Comparison of ENCODE assay signal across 4 worm cellular contexts in the genomic region with DNA sequence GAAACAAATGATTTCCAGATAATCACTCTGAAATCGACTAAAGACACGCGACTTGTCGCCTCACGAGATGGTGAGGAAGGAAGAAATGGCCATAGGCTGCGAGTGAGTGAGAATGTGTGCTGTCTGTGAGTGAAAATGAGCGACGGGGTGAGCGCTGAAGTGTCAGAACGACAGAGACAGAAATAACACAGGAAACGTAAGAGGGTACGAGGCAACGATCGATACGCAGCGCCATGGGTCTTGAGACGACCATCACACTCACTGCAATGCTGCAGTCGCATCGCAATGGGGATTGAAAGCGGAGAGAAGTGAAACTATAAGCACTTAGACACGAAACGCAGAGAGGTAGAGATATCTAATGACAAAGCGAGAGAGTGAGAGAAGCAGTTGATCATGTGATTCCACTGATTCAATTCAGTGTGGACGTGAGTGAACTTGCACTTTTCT.
TF ChIP-seq lines count a peak whose summit lies in the region.

No protein-coding gene starts in this region.

TF ChIP-seq in whole organism, L2 larva, 48 proteins besides CTCF, POLR2A, EP300 and RAD21 (continued from another document):
- TF ChIP-seq dmd-4 (tag; optimal IDR thresholded peaks at IDR 0.05; lab: Kevin White, UChicago) = no peak
- no peak for TF ChIP-seq nhr-11 (tag; optimal IDR thresholded peaks at IDR 0.05; lab: Kevin White, UChicago)
- TF ChIP-seq nhr-21 (tag; optimal IDR thresholded peaks at IDR 0.05; lab: Kevin White, UChicago) = peak; percentile 96
- peak; percentile 64 for TF ChIP-seq gmeb-1 (tag; optimal IDR thresholded peaks at IDR 0.05; lab: Kevin White, UChicago)
- TF ChIP-seq nhr-25 (tag; optimal IDR thresholded peaks at IDR 0.05; lab: Kevin White, UChicago) = peak; percentile 94
- no peak for TF ChIP-seq R02D3.7 (tag; optimal IDR thresholded peaks at IDR 0.05; lab: Kevin White, UChicago)
- TF ChIP-seq crh-2 (tag; optimal IDR thresholded peaks at IDR 0.05; lab: Kevin White, UChicago) = peak; percentile 91
- no peak for TF ChIP-seq ztf-1 (GFP tag; conservative IDR thresholded peaks at IDR 0.05; lab: Robert Waterston, UW)
- peak; percentile 90 for TF ChIP-seq ama-1 (optimal IDR thresholded peaks at IDR 0.05; lab: Kevin White, UChicago)
- TF ChIP-seq ztf-11 (tag; optimal IDR thresholded peaks at IDR 0.05; lab: Kevin White, UChicago) = no peak
- TF ChIP-seq egl-27 (tag; optimal IDR thresholded peaks at IDR 0.05; lab: Kevin White, UChicago) = peak; percentile 93
- TF ChIP-seq lsy-2 (tag; optimal IDR thresholded peaks at IDR 0.05; lab: Kevin White, UChicago) = peak; percentile 76 to 94
- TF ChIP-seq nhr-129 (tag; optimal IDR thresholded peaks at IDR 0.05; lab: Kevin White, UChicago) = peak; percentile 98
- no peak for TF ChIP-seq nhr-237 (tag; optimal IDR thresholded peaks at IDR 0.05; lab: Kevin White, UChicago)
- TF ChIP-seq alr-1 (tag; optimal IDR thresholded peaks at IDR 0.05; lab: Kevin White, UChicago) = peak; percentile 62
- TF ChIP-seq blmp-1 (tag; optimal IDR thresholded peaks at IDR 0.05; lab: Kevin White, UChicago; ENCODE audit: insufficient read depth) = peak; percentile 92
- TF ChIP-seq fos-1 (tag; optimal IDR thresholded peaks at IDR 0.05; lab: Kevin White, UChicago) = peak; percentile 85
- no peak for TF ChIP-seq nhr-12 (tag; optimal IDR thresholded peaks at IDR 0.05; lab: Kevin White, UChicago)
- TF ChIP-seq unc-39 (tag; optimal IDR thresholded peaks at IDR 0.05; lab: Kevin White, UChicago) = peak; percentile 27
- peak; percentile 83 for TF ChIP-seq Y55F3AM.14 (GFP tag; optimal IDR thresholded peaks at IDR 0.05; lab: Kevin White, UChicago)
- TF ChIP-seq snpc-4 (tag; optimal IDR thresholded peaks at IDR 0.05; lab: Kevin White, UChicago) = peak; percentile 62
- TF ChIP-seq ZK546.5 (tag; optimal IDR thresholded peaks at IDR 0.05; lab: Kevin White, UChicago) = peak; percentile 44
- TF ChIP-seq ztf-4 (tag; optimal IDR thresholded peaks at IDR 0.05; lab: Kevin White, UChicago) = peak; percentile 91
- TF ChIP-seq mbf-1 (tag; optimal IDR thresholded peaks at IDR 0.05; lab: Kevin White, UChicago) = no peak
- TF ChIP-seq peb-1 (tag; optimal IDR thresholded peaks at IDR 0.05; lab: Kevin White, UChicago) = no peak
- TF ChIP-seq elt-3 (tag; optimal IDR thresholded peaks at IDR 0.05; lab: Kevin White, UChicago) = no peak
- peak; percentile 97 for TF ChIP-seq F13H6.1 (tag; optimal IDR thresholded peaks at IDR 0.05; lab: Kevin White, UChicago)

TF ChIP-seq in whole organism, L4 larva, 104 proteins besides CTCF, POLR2A, EP300 and RAD21 (continued from another document and continues in another):
- TF ChIP-seq hlh-11 (tag; optimal IDR thresholded peaks at IDR 0.05; lab: Kevin White, UChicago) (peak; percentile 97), ama-1 (optimal IDR thresholded peaks at IDR 0.05; lab: Kevin White, UChicago) (peak; percentile 91), aha-1 (tag; lab: Kevin White, UChicago) (peak; percentile 99), zfp-3 (GFP tag; conservative IDR thresholded peaks at IDR 0.05; lab: Robert Waterston, UW) (0 out of 2 replicates have a peak, but pooled peaks have one; percentile 23), Y5F2A.4 (GFP tag; optimal IDR thresholded peaks at IDR 0.05; lab: Kevin White, UChicago) (no peak), nhr-25 (tag; optimal IDR thresholded peaks at IDR 0.05; lab: Kevin White, UChicago; ENCODE audit: borderline replicate concordance, insufficient read depth) (peak; percentile 92), lin-38 (GFP tag; IDR thresholded peaks at IDR 0.05; lab: Robert Waterston, UW) (peak; percentile 78), egl-27 (tag; optimal IDR thresholded peaks at IDR 0.05; lab: Kevin White, UChicago) (no peak), pha-4 (GFP tag; IDR thresholded peaks at IDR 0.05; lab: Robert Waterston, UW) (peak; percentile 82), pha-4 (tag; optimal IDR thresholded peaks at IDR 0.05; lab: Kevin White, UChicago) (no peak), nhr-76 (tag; optimal IDR thresholded peaks at IDR 0.05; lab: Kevin White, UChicago) (no peak), mxl-2 (GFP tag; conservative IDR thresholded peaks at IDR 0.05; lab: Robert Waterston, UW) (no peak), pqm-1 (tag; optimal IDR thresholded peaks at IDR 0.05; lab: Kevin White, UChicago) (peak; percentile 3), aly-2 (tag; optimal IDR thresholded peaks at IDR 0.05; lab: Kevin White, UChicago) (no peak), dve-1 (tag; optimal IDR thresholded peaks at IDR 0.05; lab: Kevin White, UChicago; ENCODE audit: insufficient read depth) (peak; percentile 92), daf-12 (tag; optimal IDR thresholded peaks at IDR 0.05; lab: Kevin White, UChicago) (peak; percentile 13), nhr-6 (tag; optimal IDR thresholded peaks at IDR 0.05; lab: Kevin White, UChicago) (peak; percentile 93), unc-62 (GFP tag; optimal IDR thresholded peaks at IDR 0.05 in 1 of 2; lab: Kevin White, UChicago) (peak; percentile 21 to 100), unc-62 (tag; optimal IDR thresholded peaks at IDR 0.05; lab: Kevin White, UChicago) (no peak), php-3 (GFP tag; IDR thresholded peaks at IDR 0.05; lab: Robert Waterston, UW) (0 out of 2 replicates have a peak, but pooled peaks have one; percentile 26), spr-3 (GFP tag; optimal IDR thresholded peaks at IDR 0.05; lab: Kevin White, UChicago) (peak; percentile 80), nhr-102 (tag; optimal IDR thresholded peaks at IDR 0.05; lab: Kevin White, UChicago) (peak; percentile 86), ceh-82 (tag; optimal IDR thresholded peaks at IDR 0.05; lab: Kevin White, UChicago) (no peak), lin-1 (GFP tag; IDR thresholded peaks at IDR 0.05; lab: Robert Waterston, UW) (no peak), snpc-1.2 (GFP tag; IDR thresholded peaks at IDR 0.05; lab: Robert Waterston, UW) (peak; percentile 38; the same call in 1 of the 2 replicates), ceh-28 (tag; optimal IDR thresholded peaks at IDR 0.05; lab: Kevin White, UChicago) (peak; percentile 90), ZK546.5 (tag; optimal IDR thresholded peaks at IDR 0.05; lab: Kevin White, UChicago) (no peak), ceh-44 (GFP tag; IDR thresholded peaks at IDR 0.05; lab: Robert Waterston, UW) (0 out of 2 replicates have a peak, but pooled peaks have one; percentile 24), lim-7 (GFP tag; IDR thresholded peaks at IDR 0.05; lab: Robert Waterston, UW) (peak; percentile 63; the same call in 1 of the 2 replicates), nhr-111 (GFP tag; optimal IDR thresholded peaks at IDR 0.05; lab: Kevin White, UChicago) (no peak), T26A8.4 (GFP tag; IDR thresholded peaks at IDR 0.05; lab: Robert Waterston, UW) (peak; percentile 89), zip-11 (GFP tag; IDR thresholded peaks at IDR 0.05; lab: Robert Waterston, UW) (no peak), spr-1 (tag; optimal IDR thresholded peaks at IDR 0.05; lab: Kevin White, UChicago) (peak; percentile 92)

TF ChIP-seq in whole organism, late embryonic, 69 proteins besides CTCF, POLR2A, EP300 and RAD21 (continued from another document and continues in another):
- TF ChIP-seq ceh-9 (tag; optimal IDR thresholded peaks at IDR 0.05; lab: Kevin White, UChicago) (no peak), ceh-22 (tag; optimal IDR thresholded peaks at IDR 0.05; lab: Kevin White, UChicago) (peak; percentile 48), nhr-11 (tag; optimal IDR thresholded peaks at IDR 0.05; lab: Kevin White, UChicago) (no peak), ceh-45 (GFP tag; IDR thresholded peaks at IDR 0.05; lab: Robert Waterston, UW) (no peak), pax-1 (tag; optimal IDR thresholded peaks at IDR 0.05; lab: Kevin White, UChicago) (no peak), ceh-24 (tag; optimal IDR thresholded peaks at IDR 0.05; lab: Kevin White, UChicago) (no peak), K09A11.1 (tag; optimal IDR thresholded peaks at IDR 0.05; lab: Kevin White, UChicago; ENCODE audit: insufficient read depth) (no peak), fax-1 (tag; optimal IDR thresholded peaks at IDR 0.05; lab: Kevin White, UChicago) (peak; percentile 45), ztf-16 (tag; optimal IDR thresholded peaks at IDR 0.05; lab: Kevin White, UChicago) (peak; percentile 54), ceh-30 (tag; optimal IDR thresholded peaks at IDR 0.05; lab: Kevin White, UChicago) (peak; percentile 79), unc-42 (tag; optimal IDR thresholded peaks at IDR 0.05; lab: Kevin White, UChicago) (peak; percentile 96), T23F11.4 (GFP tag; optimal IDR thresholded peaks at IDR 0.05; lab: Kevin White, UChicago) (no peak), sdc-2 (tag; optimal IDR thresholded peaks at IDR 0.05; lab: Kevin White, UChicago) (peak; percentile 43), pat-9 (tag; optimal IDR thresholded peaks at IDR 0.05; lab: Kevin White, UChicago) (no peak), sox-2 (GFP tag; IDR thresholded peaks at IDR 0.05; lab: Robert Waterston, UW) (no peak), pha-4 (tag; optimal IDR thresholded peaks at IDR 0.05; lab: Kevin White, UChicago) (no peak), tbx-7 (tag; optimal IDR thresholded peaks at IDR 0.05; lab: Kevin White, UChicago) (no peak), nhr-232 (tag; optimal IDR thresholded peaks at IDR 0.05; lab: Kevin White, UChicago) (no peak), ceh-48 (tag; optimal IDR thresholded peaks at IDR 0.05; lab: Kevin White, UChicago) (peak; percentile 91), ama-1 (optimal IDR thresholded peaks at IDR 0.05; lab: Kevin White, UChicago) (no peak), Y22D7AL.16 (tag; optimal IDR thresholded peaks at IDR 0.05; lab: Kevin White, UChicago) (no peak), pqm-1 (tag; optimal IDR thresholded peaks at IDR 0.05; lab: Kevin White, UChicago) (peak; percentile 73), syd-9 (tag; optimal IDR thresholded peaks at IDR 0.05; lab: Kevin White, UChicago) (peak; percentile 67), hlh-6 (tag; optimal IDR thresholded peaks at IDR 0.05; lab: Kevin White, UChicago) (peak; percentile 27), ceh-6 (GFP tag; optimal IDR thresholded peaks at IDR 0.05; lab: Kevin White, UChicago) (no peak), lin-11 (tag; optimal IDR thresholded peaks at IDR 0.05; lab: Kevin White, UChicago) (no peak), ceh-19 (GFP tag; optimal IDR thresholded peaks at IDR 0.05; lab: Kevin White, UChicago) (peak; percentile 64), che-1 (tag; optimal IDR thresholded peaks at IDR 0.05; lab: Kevin White, UChicago) (no peak), pag-3 (tag; optimal IDR thresholded peaks at IDR 0.05; lab: Kevin White, UChicago; ENCODE audit: borderline replicate concordance) (no peak), mec-3 (tag; optimal IDR thresholded peaks at IDR 0.05; lab: Kevin White, UChicago; ENCODE audit: borderline replicate concordance) (peak; percentile 18), ceh-34 (tag; optimal IDR thresholded peaks at IDR 0.05; lab: Kevin White, UChicago) (peak; percentile 95), pros-1 (tag; optimal IDR thresholded peaks at IDR 0.05; lab: Kevin White, UChicago) (peak; percentile 93), ahr-1 (tag; optimal IDR thresholded peaks at IDR 0.05; lab: Kevin White, UChicago) (no peak), dmd-4 (tag; optimal IDR thresholded peaks at IDR 0.05; lab: Kevin White, UChicago; ENCODE audit: borderline replicate concordance) (no peak), fkh-6 (tag; optimal IDR thresholded peaks at IDR 0.05; lab: Kevin White, UChicago) (peak; percentile 24), hlh-13 (GFP tag; optimal IDR thresholded peaks at IDR 0.05; lab: Kevin White, UChicago) (no peak), lim-6 (tag; optimal IDR thresholded peaks at IDR 0.05; lab: Kevin White, UChicago) (peak; percentile 56), madf-2 (tag; optimal IDR thresholded peaks at IDR 0.05; lab: Kevin White, UChicago) (peak; percentile 60)

TF ChIP-seq in whole organism, mixed stage, embryonic, 35 proteins besides CTCF, POLR2A, EP300 and RAD21 (continued from another document):
- peak; percentile 56 for TF ChIP-seq sptf-1 (tag; optimal IDR thresholded peaks at IDR 0.05; lab: Kevin White, UChicago)
- peak; percentile 5 for TF ChIP-seq cnd-1 (tag; optimal IDR thresholded peaks at IDR 0.05; lab: Kevin White, UChicago)
- TF ChIP-seq nhr-76 (tag; optimal IDR thresholded peaks at IDR 0.05; lab: Kevin White, UChicago) = no peak
- TF ChIP-seq nhr-28 (tag; optimal IDR thresholded peaks at IDR 0.05; lab: Kevin White, UChicago) = no peak
- TF ChIP-seq ceh-39 (tag; optimal IDR thresholded peaks at IDR 0.05; lab: Kevin White, UChicago) = no peak
- no peak for TF ChIP-seq nhr-2 (tag; optimal IDR thresholded peaks at IDR 0.05; lab: Kevin White, UChicago)
- no peak for TF ChIP-seq flh-1 (GFP tag; optimal IDR thresholded peaks at IDR 0.05; lab: Kevin White, UChicago)
- peak; percentile 82 for TF ChIP-seq mep-1 (tag; optimal IDR thresholded peaks at IDR 0.05; lab: Kevin White, UChicago)
TF ChIP-seq in whole organism, mixed stage, embryonic: peak in this region for 18.
